Fruit fly (Drosophila melanogaster) whole organism, prepupa: ENCODE results near the gene CG33124.

Experiments
- CG10631 ChIP-seq: fragments of 200-800 bp; sonication (Bioruptor generic); optimal IDR thresholded peaks from 2 replicates; lab custom pipeline; 2016; ENCODE audit warnings: missing biosample characterization, missing genetic modification characterization
- CG10669 ChIP-seq: fragments of 200-800 bp; sonication (Bioruptor generic); optimal IDR thresholded peaks from 3 replicates; lab custom pipeline; 2018; ENCODE audit warnings: missing biosample characterization, mild to moderate bottlenecking, missing genetic modification characterization, moderate library complexity
- CG11762 ChIP-seq: fragments of 200-800 bp; sonication (Bioruptor generic); optimal IDR thresholded peaks from 3 replicates; lab custom pipeline; 2016; ENCODE audit warnings: missing biosample characterization, missing genetic modification characterization; ENCODE audit not compliant: insufficient read depth
- CG11902 ChIP-seq: fragments of 200-800 bp; sonication (Bioruptor generic); optimal IDR thresholded peaks from 3 replicates; lab custom pipeline; 2016; ENCODE audit warnings: missing biosample characterization, missing genetic modification characterization
- CG15336 ChIP-seq: fragments of 200-800 bp; sonication (Bioruptor generic); IDR thresholded peaks from 2 replicates; pipeline ENCODE4 v1.3.6; 2022; ENCODE audit warnings: missing biosample characterization, missing genetic modification characterization
- CG1621 ChIP-seq: fragments of 200-800 bp; sonication (Bioruptor generic); optimal IDR thresholded peaks from 3 replicates; lab custom pipeline; 2018; ENCODE audit warnings: missing biosample characterization, mild to moderate bottlenecking, missing genetic modification characterization
- CG16779 ChIP-seq: fragments of 200-800 bp; sonication (Bioruptor generic); optimal IDR thresholded peaks from 3 replicates; lab custom pipeline; 2017; ENCODE audit warnings: missing biosample characterization, mild to moderate bottlenecking, missing genetic modification characterization
- CG3032 ChIP-seq: fragments of 200-800 bp; optimal IDR thresholded peaks from 2 replicates; lab custom pipeline; 2019; ENCODE audit warnings: missing biosample characterization, mild to moderate bottlenecking, missing genetic modification characterization, moderate library complexity
- CG31627 ChIP-seq: fragments of 200-800 bp; sonication (Bioruptor generic); optimal IDR thresholded peaks from 3 replicates; lab custom pipeline; 2016; ENCODE audit warnings: missing biosample characterization, missing genetic modification characterization
- CG32006 ChIP-seq: fragments of 200-800 bp; sonication (Bioruptor generic); optimal IDR thresholded peaks from 3 replicates; lab custom pipeline; 2017; ENCODE audit warnings: missing biosample characterization, mild to moderate bottlenecking, missing genetic modification characterization
- CG34406 ChIP-seq: fragments of 200-800 bp; sonication (Bioruptor generic); optimal IDR thresholded peaks from 3 replicates; lab custom pipeline; 2016; ENCODE audit warnings: missing biosample characterization, missing genetic modification characterization
- CG3919 ChIP-seq: fragments of 200-800 bp; sonication (Bioruptor generic); optimal IDR thresholded peaks from 3 replicates; lab custom pipeline; 2016; ENCODE audit warnings: missing biosample characterization, missing genetic modification characterization
- CG6163 ChIP-seq: fragments of 200-800 bp; sonication (Bioruptor generic); IDR thresholded peaks from 3 replicates; pipeline ENCODE4 v1.3.6; 2022; ENCODE audit warnings: missing biosample characterization, missing genetic modification characterization
- CG6792 ChIP-seq: fragments of 200-800 bp; sonication (Bioruptor generic); optimal IDR thresholded peaks from 3 replicates; lab custom pipeline; 2016; ENCODE audit warnings: missing biosample characterization, missing genetic modification characterization
- CG6808 ChIP-seq: fragments of 200-800 bp; sonication (Bioruptor generic); optimal IDR thresholded peaks from 3 replicates; lab custom pipeline; 2017; ENCODE audit warnings: missing biosample characterization, missing genetic modification characterization, mild to moderate bottlenecking, moderate library complexity, missing genetic modification reagents
- CG6854 ChIP-seq: fragments of 200-800 bp; sonication (Bioruptor generic); optimal IDR thresholded peaks from 2 replicates; lab custom pipeline; 2017; ENCODE audit warnings: missing biosample characterization, mild to moderate bottlenecking, missing genetic modification characterization
- CG7368 ChIP-seq: fragments of 200-800 bp; sonication (Bioruptor generic); optimal IDR thresholded peaks from 3 replicates; lab custom pipeline; 2016; ENCODE audit warnings: missing biosample characterization, missing genetic modification characterization
- CG8119 ChIP-seq: fragments of 200-800 bp; sonication (Bioruptor generic); IDR thresholded peaks from 3 replicates; pipeline ENCODE4 v1.3.6; 2022; ENCODE audit warnings: missing biosample characterization, missing genetic modification characterization
- CG8319 ChIP-seq: fragments of 200-800 bp; sonication (Bioruptor generic); optimal IDR thresholded peaks from 3 replicates; lab custom pipeline; 2016; ENCODE audit warnings: missing biosample characterization, missing genetic modification characterization
- Eip75B ChIP-seq: fragments of 200-800 bp; sonication (Bioruptor generic); optimal IDR thresholded peaks from 3 replicates; lab custom pipeline; 2016; ENCODE audit warnings: missing biosample characterization, missing genetic modification characterization
- Eip78C ChIP-seq: fragments of 200-800 bp; sonication (Bioruptor generic); peaks from one replicate; lab custom pipeline; 2016; ENCODE audit warnings: missing biosample characterization, missing genetic modification characterization
- Ets21C ChIP-seq: fragments of 200-800 bp; sonication (Bioruptor generic); optimal IDR thresholded peaks from 3 replicates; lab custom pipeline; 2016; ENCODE audit warnings: missing biosample characterization, missing genetic modification characterization
- Ets96B ChIP-seq: fragments of 200-800 bp; optimal IDR thresholded peaks from 2 replicates; lab custom pipeline; 2019; ENCODE audit warnings: missing biosample characterization, mild to moderate bottlenecking, missing genetic modification characterization, moderate library complexity
- Gug ChIP-seq: fragments of 200-800 bp; sonication (Bioruptor generic); IDR thresholded peaks from 2 replicates; pipeline ENCODE4 v1.3.6; 2022; ENCODE audit warnings: missing biosample characterization, missing genetic modification characterization
- Hr38 ChIP-seq: sonication (Bioruptor generic); optimal IDR thresholded peaks from 2 replicates; lab custom pipeline; 2016; ENCODE audit warnings: missing biosample characterization, missing genetic modification characterization
- Hr4 ChIP-seq: fragments of 200-800 bp; sonication (Bioruptor generic); optimal IDR thresholded peaks from 3 replicates; lab custom pipeline; 2016; ENCODE audit warnings: missing biosample characterization, missing genetic modification characterization
- Lpt ChIP-seq: fragments of 200-800 bp; sonication (Bioruptor generic); optimal IDR thresholded peaks from 3 replicates; lab custom pipeline; 2016; ENCODE audit warnings: missing biosample characterization, missing genetic modification characterization
- Met ChIP-seq: fragments of 200-800 bp; sonication (Bioruptor generic); optimal IDR thresholded peaks from 3 replicates; lab custom pipeline; 2016; ENCODE audit warnings: missing biosample characterization, missing genetic modification characterization
- OdsH ChIP-seq: fragments of 200-800 bp; sonication (Bioruptor generic); optimal IDR thresholded peaks from 3 replicates; lab custom pipeline; 2016; ENCODE audit warnings: missing biosample characterization, missing genetic modification characterization
- Sox102F ChIP-seq: fragments of 200-800 bp; sonication (Bioruptor generic); optimal IDR thresholded peaks from 2 replicates; lab custom pipeline; 2016; ENCODE audit warnings: missing biosample characterization, mild to moderate bottlenecking, missing genetic modification characterization
- Sox14 ChIP-seq: fragments of 200-800 bp; sonication (Bioruptor generic); optimal IDR thresholded peaks from 3 replicates; lab custom pipeline; 2016; ENCODE audit warnings: missing biosample characterization, missing genetic modification characterization
- achi ChIP-seq: fragments of 200-800 bp; sonication (Bioruptor generic); optimal IDR thresholded peaks from 3 replicates; lab custom pipeline; 2016; ENCODE audit warnings: missing biosample characterization, missing genetic modification characterization
- cyc ChIP-seq: fragments of 200-800 bp; sonication (Bioruptor generic); optimal IDR thresholded peaks from 3 replicates; lab custom pipeline; 2016; ENCODE audit warnings: missing biosample characterization, missing genetic modification characterization
- dsx ChIP-seq: fragments of 200-800 bp; optimal IDR thresholded peaks from 3 replicates; lab custom pipeline; 2019; ENCODE audit warnings: missing biosample characterization, mild to moderate bottlenecking, missing genetic modification characterization, moderate library complexity; ENCODE audit not compliant: poor library complexity, severe bottlenecking
- eg ChIP-seq: fragments of 200-800 bp; sonication (Bioruptor generic); IDR thresholded peaks from 3 replicates; pipeline ENCODE4 v1.3.6; 2022; ENCODE audit warnings: missing biosample characterization, missing genetic modification characterization
- esn ChIP-seq: fragments of 200-800 bp; sonication (Bioruptor generic); optimal IDR thresholded peaks from 2 replicates; lab custom pipeline; 2016; ENCODE audit warnings: missing biosample characterization, mild to moderate bottlenecking, missing genetic modification characterization, moderate library complexity
- fd59A ChIP-seq: fragments of 200-800 bp; sonication (Bioruptor generic); optimal IDR thresholded peaks from 2 replicates; lab custom pipeline; 2017; ENCODE audit warnings: missing biosample characterization, mild to moderate bottlenecking, missing genetic modification characterization, missing genetic modification reagents
- fd85E ChIP-seq: fragments of 200-800 bp; sonication (Bioruptor generic); optimal IDR thresholded peaks from 3 replicates; lab custom pipeline; 2016; ENCODE audit warnings: missing biosample characterization, missing genetic modification characterization
- fkh ChIP-seq: fragments of 200-800 bp; sonication (Bioruptor generic); optimal IDR thresholded peaks from 3 replicates; lab custom pipeline; 2017; ENCODE audit warnings: missing biosample characterization, mild to moderate bottlenecking, missing genetic modification characterization, moderate library complexity
- lz ChIP-seq: fragments of 200-800 bp; sonication (Bioruptor generic); optimal IDR thresholded peaks from 3 replicates; lab custom pipeline; 2016; ENCODE audit warnings: missing biosample characterization, missing genetic modification characterization
- net ChIP-seq: fragments of 200-800 bp; sonication (Bioruptor generic); optimal IDR thresholded peaks from 3 replicates; lab custom pipeline; 2016; ENCODE audit warnings: missing biosample characterization, missing genetic modification characterization
- pdm3 ChIP-seq: fragments of 200-800 bp; sonication (Bioruptor generic); optimal IDR thresholded peaks from 3 replicates; lab custom pipeline; 2016; ENCODE audit warnings: missing biosample characterization, missing genetic modification characterization
- salr ChIP-seq, 2 experiments: fragments of 200-800 bp; sonication (Bioruptor generic); optimal IDR thresholded peaks; 3 replicates each; lab custom pipeline; 2016 to 2018; ENCODE audit warnings: missing biosample characterization in 2 of 2, missing genetic modification characterization in 2 of 2, mild to moderate bottlenecking in 1 of 2
- ss ChIP-seq, 2 experiments: fragments of 200-800 bp; sonication (Bioruptor generic); optimal IDR thresholded peaks; 2 replicates in 1 of 2; 3 replicates in 1 of 2; lab custom pipeline; 2017 to 2018; ENCODE audit warnings: mild to moderate bottlenecking in 2 of 2, missing biosample characterization in 2 of 2, missing genetic modification characterization in 2 of 2, moderate library complexity in 1 of 2
- topi ChIP-seq: fragments of 200-800 bp; sonication (Bioruptor generic); optimal IDR thresholded peaks from 3 replicates; lab custom pipeline; 2016; ENCODE audit warnings: missing biosample characterization, missing genetic modification characterization
- vri ChIP-seq: fragments of 200-800 bp; sonication (Bioruptor generic); optimal IDR thresholded peaks from 3 replicates; lab custom pipeline; 2016; ENCODE audit warnings: missing biosample characterization, mild to moderate bottlenecking, missing genetic modification characterization

The CG33124 gene

dm6 chr2L:2201107-2201561 lies 7.8 kb downstream of the CG33124 start (continued):
- peak; percentile 67 for TF ChIP-seq CG1621 (tag; lab: Kevin White, UChicago)
- TF ChIP-seq achi, result peak; percentile 90
- TF ChIP-seq CG7368 (GFP tag; lab: Kevin White, UChicago), result peak; percentile 72
- peak; percentile 91 for TF ChIP-seq eg (GFP tag; lab: Robert Waterston, UW)
- peak; percentile 93 for TF ChIP-seq CG15336 (GFP tag; lab: Robert Waterston, UW)
- TF ChIP-seq Lpt, result peak; percentile 78
- peak; percentile 85 for TF ChIP-seq Ets96B (tag; lab: Kevin White, UChicago)
- peak; percentile 90 for TF ChIP-seq CG6163 (GFP tag; lab: Robert Waterston, UW)
- TF ChIP-seq CG6808, result peak; percentile 87
- peak; percentile 92 for TF ChIP-seq CG3919
- peak; percentile 83 for TF ChIP-seq lz (GFP tag; lab: Kevin White, UChicago)
- TF ChIP-seq ss (GFP tag; optimal IDR thresholded peaks at IDR 0.05; lab: Kevin White, UChicago), result peak; percentile 67 to 76
- TF ChIP-seq CG6792 (GFP tag; lab: Kevin White, UChicago), result peak; percentile 82
- peak; percentile 90 for TF ChIP-seq fkh (GFP tag; lab: Kevin White, UChicago)
- TF ChIP-seq CG32006 (GFP tag; lab: Kevin White, UChicago), result peak; percentile 99
- TF ChIP-seq CG10669 (GFP tag; lab: Kevin White, UChicago), result peak; percentile 85
- peak; percentile 72 for TF ChIP-seq Sox102F (GFP tag; lab: Kevin White, UChicago)
- TF ChIP-seq cyc (GFP tag; lab: Kevin White, UChicago), result peak; percentile 80
- peak; percentile 86 for TF ChIP-seq esn
- peak; percentile 48 for TF ChIP-seq fd85E (GFP tag; lab: Kevin White, UChicago)
- TF ChIP-seq fd59A (GFP tag; lab: Kevin White, UChicago), result peak; percentile 90
- peak; percentile 85 for TF ChIP-seq CG3032
- peak; percentile 91 for TF ChIP-seq CG16779 (tag; lab: Kevin White, UChicago)

- no peak for TF ChIP-seq CG3032
- TF ChIP-seq achi, result no peak
- TF ChIP-seq CG8119 (GFP tag; lab: Robert Waterston, UW), result no peak
- peak; percentile 75 for TF ChIP-seq Eip78C (GFP tag; lab: Kevin White, UChicago)
- TF ChIP-seq Lpt, result peak; percentile 86
- TF ChIP-seq CG34406 (GFP tag; lab: Kevin White, UChicago), result no peak
- no peak for TF ChIP-seq CG11762 (GFP tag; lab: Kevin White, UChicago)
- TF ChIP-seq Sox14 (GFP tag; lab: Kevin White, UChicago), result no peak
- peak; percentile 29 for TF ChIP-seq CG6854 (GFP tag; lab: Kevin White, UChicago)
- no peak for TF ChIP-seq CG6163 (GFP tag; lab: Robert Waterston, UW)
- TF ChIP-seq CG7368 (GFP tag; lab: Kevin White, UChicago), result peak; percentile 41
- TF ChIP-seq Hr38 (GFP tag; lab: Kevin White, UChicago), result no peak
- no peak for TF ChIP-seq Ets21C (GFP tag; lab: Kevin White, UChicago)
- no peak for TF ChIP-seq net
- peak; percentile 99 for TF ChIP-seq vri (GFP tag; lab: Kevin White, UChicago)
- TF ChIP-seq pdm3 (GFP tag; lab: Kevin White, UChicago), result no peak
- peak; percentile 51 for TF ChIP-seq Eip75B (GFP tag; lab: Kevin White, UChicago)
- no peak for TF ChIP-seq CG8319
- TF ChIP-seq Hr4 (GFP tag; lab: Kevin White, UChicago), result no peak
- peak; percentile 78 for TF ChIP-seq Met (GFP tag; lab: Kevin White, UChicago)
- no peak for TF ChIP-seq esn
- TF ChIP-seq dsx (GFP tag; lab: Kevin White, UChicago), result peak; percentile 22
- peak; percentile 22 for TF ChIP-seq fkh (GFP tag; lab: Kevin White, UChicago)
- TF ChIP-seq Gug (GFP tag; lab: Robert Waterston, UW), result no peak
- TF ChIP-seq topi (GFP tag; lab: Kevin White, UChicago), result no peak
- no peak for TF ChIP-seq CG15336 (GFP tag; lab: Robert Waterston, UW)
- no peak for TF ChIP-seq OdsH (GFP tag; lab: Kevin White, UChicago)
- TF ChIP-seq CG3919, result peak; percentile 34
- TF ChIP-seq CG31627 (GFP tag; lab: Kevin White, UChicago), result no peak
- no peak for TF ChIP-seq lz (GFP tag; lab: Kevin White, UChicago)
- TF ChIP-seq fd85E (GFP tag; lab: Kevin White, UChicago), result no peak
- TF ChIP-seq CG11902, result no peak
- no peak for TF ChIP-seq CG10631 (GFP tag; lab: Kevin White, UChicago)
- TF ChIP-seq salr (GFP tag; optimal IDR thresholded peaks at IDR 0.05; lab: Kevin White, UChicago), result no peak
- TF ChIP-seq cyc (GFP tag; lab: Kevin White, UChicago), result no peak
These were observed 8.5 kb downstream of the CG33124 start for dm6 chr2L:2200136-2201036.
